Fruit fly (Drosophila melanogaster) whole organism, embryonic: ENCODE data around the gene Wbp2.

Experiments
- B-H2 ChIP-seq: fragments of 200-800 bp; sonication (Bioruptor generic); optimal IDR thresholded peaks from 2 replicates; lab custom pipeline; 2018; ENCODE audit warnings: missing biosample characterization, mild to moderate bottlenecking, missing genetic modification characterization
- Bgb ChIP-seq: fragments of 200-800 bp; sonication (Bioruptor generic); IDR thresholded peaks from 2 replicates; pipeline ENCODE4 v1.3.6; 2022; ENCODE audit warnings: missing biosample characterization, missing genetic modification characterization; ENCODE audit not compliant: partially characterized antibody
- CG10959 ChIP-seq: fragments of 200-800 bp; sonication (Bioruptor generic); IDR thresholded peaks from 2 replicates; pipeline ENCODE4 v1.3.6; 2022; ENCODE audit warnings: missing biosample characterization, missing genetic modification characterization
- CG10979 ChIP-seq: fragments of 200-800 bp; sonication (Bioruptor generic); optimal IDR thresholded peaks from 2 replicates; lab custom pipeline; 2018; ENCODE audit warnings: missing biosample characterization, mild to moderate bottlenecking, missing genetic modification characterization, moderate library complexity
- CG12942 ChIP-seq: fragments of 200-800 bp; sonication (Bioruptor generic); optimal IDR thresholded peaks from 3 replicates; lab custom pipeline; 2016; ENCODE audit warnings: missing biosample characterization, missing genetic modification characterization
- CG13287 ChIP-seq: fragments of 200-800 bp; sonication (Bioruptor generic); IDR thresholded peaks from 2 replicates; pipeline ENCODE4 v1.3.6; 2022; ENCODE audit warnings: missing biosample characterization, missing genetic modification characterization; ENCODE audit not compliant: partially characterized antibody
- CG13296 ChIP-seq: fragments of 200-800 bp; sonication (Bioruptor generic); optimal IDR thresholded peaks from 3 replicates; lab custom pipeline; 2018; ENCODE audit warnings: missing biosample characterization, mild to moderate bottlenecking, missing genetic modification characterization
- CG13424 ChIP-seq: fragments of 200-800 bp; sonication (Bioruptor generic); optimal IDR thresholded peaks from 2 replicates; lab custom pipeline; 2019; ENCODE audit warnings: missing biosample characterization, mild to moderate bottlenecking, missing genetic modification characterization, moderate library complexity
- CG15601 ChIP-seq: fragments of 200-800 bp; sonication (Bioruptor generic); optimal IDR thresholded peaks from 3 replicates; lab custom pipeline; 2019; ENCODE audit warnings: missing biosample characterization, mild to moderate bottlenecking, missing genetic modification characterization, moderate library complexity
- CG15696 ChIP-seq: fragments of 200-800 bp; sonication (Bioruptor generic); optimal IDR thresholded peaks from 2 replicates; lab custom pipeline; 2019; ENCODE audit warnings: missing biosample characterization, mild to moderate bottlenecking, missing genetic modification characterization, moderate library complexity
- CG16779 ChIP-seq: fragments of 200-800 bp; sonication (Bioruptor generic); IDR thresholded peaks from 2 replicates; pipeline ENCODE4 v1.3.6; 2022; ENCODE audit warnings: missing biosample characterization, missing genetic modification characterization
- CG17186 ChIP-seq: fragments of 200-800 bp; sonication (Bioruptor generic); optimal IDR thresholded peaks from 3 replicates; lab custom pipeline; 2017; ENCODE audit warnings: missing biosample characterization, missing genetic modification reagents, missing genetic modification characterization
- CG17359 ChIP-seq: fragments of 200-800 bp; sonication (Bioruptor generic); optimal IDR thresholded peaks from 3 replicates; lab custom pipeline; 2018; ENCODE audit warnings: missing biosample characterization, mild to moderate bottlenecking, missing genetic modification characterization, moderate library complexity
- CG2129 ChIP-seq: fragments of 200-800 bp; sonication (Bioruptor generic); IDR thresholded peaks from 2 replicates; pipeline ENCODE4 v1.3.6; 2022; ENCODE audit warnings: missing biosample characterization, missing genetic modification characterization; ENCODE audit not compliant: partially characterized antibody
- CG2889 ChIP-seq: fragments of 200-800 bp; sonication (Bioruptor generic); IDR thresholded peaks from 3 replicates; pipeline ENCODE4 v1.3.6; 2022; ENCODE audit warnings: missing biosample characterization, missing genetic modification characterization
- CG7271 ChIP-seq: fragments of 200-800 bp; sonication (Bioruptor generic); optimal IDR thresholded peaks from 2 replicates; lab custom pipeline; 2018; ENCODE audit warnings: missing biosample characterization, mild to moderate bottlenecking, missing genetic modification characterization, moderate library complexity
- CG9727 ChIP-seq: fragments of 200-800 bp; sonication (Bioruptor generic); optimal IDR thresholded peaks from 3 replicates; lab custom pipeline; 2017; ENCODE audit warnings: missing biosample characterization, mild to moderate bottlenecking, missing genetic modification characterization
- CG9932 ChIP-seq: fragments of 200-800 bp; sonication (Bioruptor generic); IDR thresholded peaks from 2 replicates; pipeline ENCODE4 v1.3.6; 2022; ENCODE audit warnings: missing biosample characterization, missing genetic modification characterization
- CoRest ChIP-seq: fragments of 200-800 bp; sonication (Bioruptor generic); optimal IDR thresholded peaks from 3 replicates; lab custom pipeline; 2018; ENCODE audit warnings: missing biosample characterization, mild to moderate bottlenecking, missing genetic modification characterization, moderate library complexity
- Dad ChIP-seq: fragments of 200-800 bp; sonication (Bioruptor generic); optimal IDR thresholded peaks from 3 replicates; lab custom pipeline; 2016; ENCODE audit warnings: missing biosample characterization, missing genetic modification characterization
- Dip3 ChIP-seq: fragments of 200-800 bp; sonication (Bioruptor generic); optimal IDR thresholded peaks from 3 replicates; lab custom pipeline; 2016; ENCODE audit warnings: missing biosample characterization, missing genetic modification characterization
- Doc2 ChIP-seq: fragments of 200-800 bp; sonication (Bioruptor generic); IDR thresholded peaks from 2 replicates; pipeline ENCODE4 v1.3.6; 2022; ENCODE audit warnings: missing biosample characterization, missing genetic modification characterization
- Doc3 ChIP-seq: fragments of 200-800 bp; sonication (Bioruptor generic); IDR thresholded peaks from 3 replicates; pipeline ENCODE4 v1.3.6; 2022; ENCODE audit warnings: missing biosample characterization, missing genetic modification characterization; ENCODE audit not compliant: partially characterized antibody
- Elba2 ChIP-seq: fragments of 200-800 bp; sonication (Bioruptor generic); optimal IDR thresholded peaks from 3 replicates; lab custom pipeline; 2016; ENCODE audit warnings: missing biosample characterization, missing genetic modification characterization
- Fer2 ChIP-seq: fragments of 200-800 bp; sonication (Bioruptor generic); optimal IDR thresholded peaks from 2 replicates; lab custom pipeline; 2018; ENCODE audit warnings: missing biosample characterization, mild to moderate bottlenecking, missing genetic modification characterization, moderate library complexity
- H15 ChIP-seq: fragments of 200-800 bp; sonication (Bioruptor generic); IDR thresholded peaks from 3 replicates; pipeline ENCODE4 v1.3.6; 2022; ENCODE audit warnings: missing biosample characterization, missing genetic modification characterization
- H2.0 ChIP-seq: fragments of 200-800 bp; sonication (Bioruptor generic); IDR thresholded peaks from 2 replicates; pipeline ENCODE4 v1.3.6; 2022; ENCODE audit warnings: missing biosample characterization, missing genetic modification characterization
- Hmr ChIP-seq: fragments of 200-800 bp; sonication (Bioruptor generic); optimal IDR thresholded peaks from 3 replicates; lab custom pipeline; 2017; ENCODE audit warnings: mild to moderate bottlenecking, missing biosample characterization, missing genetic modification reagents, missing genetic modification characterization
- Hr51 ChIP-seq, 2 experiments: fragments of 200-800 bp; sonication (Bioruptor generic); optimal IDR thresholded peaks; 2 replicates in 1 of 2; 3 replicates in 1 of 2; lab custom pipeline; 2016 to 2018; ENCODE audit warnings: missing biosample characterization in 2 of 2, missing genetic modification characterization in 2 of 2, mild to moderate bottlenecking in 1 of 2, moderate library complexity in 1 of 2
- Kr ChIP-seq: fragments of 200-800 bp; sonication (Bioruptor generic); optimal IDR thresholded peaks from 2 replicates; lab custom pipeline; 2017; ENCODE audit warnings: missing biosample characterization, mild to moderate bottlenecking, missing genetic modification characterization
- Lpt ChIP-seq: fragments of >200 bp; optimal IDR thresholded peaks from 2 replicates; lab custom pipeline; 2018; ENCODE audit warnings: missing biosample characterization, missing genetic modification characterization
- Neu2 ChIP-seq: fragments of 200-800 bp; sonication (Bioruptor generic); optimal IDR thresholded peaks from 3 replicates; lab custom pipeline; 2016; ENCODE audit warnings: missing biosample characterization, missing genetic modification characterization, borderline replicate concordance
- Pdp1 ChIP-seq, 2 experiments: fragments of 200-800 bp; sonication (Bioruptor generic); optimal IDR thresholded peaks; 3 replicates each; lab custom pipeline; 2016; ENCODE audit warnings: missing biosample characterization in 2 of 2, missing genetic modification characterization in 2 of 2, mild to moderate bottlenecking in 1 of 2, moderate library complexity in 1 of 2
- Sin3A ChIP-seq: fragments of >200 bp; optimal IDR thresholded peaks from 2 replicates; lab custom pipeline; 2018
- Xbp1 ChIP-seq: fragments of 200-800 bp; sonication (Bioruptor generic); optimal IDR thresholded peaks from 3 replicates; lab custom pipeline; 2016; ENCODE audit warnings: missing biosample characterization, mild to moderate bottlenecking, missing genetic modification characterization
- al ChIP-seq: fragments of 200-800 bp; sonication (Bioruptor generic); IDR thresholded peaks from 2 replicates; pipeline ENCODE4 v1.3.6; 2022; ENCODE audit warnings: missing biosample characterization, missing genetic modification characterization
- amos ChIP-seq: fragments of 200-800 bp; sonication (Bioruptor generic); IDR thresholded peaks from 2 replicates; pipeline ENCODE4 v1.3.6; 2022; ENCODE audit warnings: missing biosample characterization, missing genetic modification characterization; ENCODE audit not compliant: partially characterized antibody
- gem ChIP-seq: fragments of 200-800 bp; sonication (Bioruptor generic); optimal IDR thresholded peaks from 2 replicates; lab custom pipeline; 2019; ENCODE audit warnings: missing biosample characterization, mild to moderate bottlenecking, missing genetic modification characterization, moderate library complexity
- klu ChIP-seq: fragments of 200-800 bp; sonication (Bioruptor generic); IDR thresholded peaks from 2 replicates; pipeline ENCODE4 v1.3.6; 2022; ENCODE audit warnings: missing biosample characterization, missing genetic modification characterization
- lbe ChIP-seq: fragments of 200-800 bp; sonication (Bioruptor generic); optimal IDR thresholded peaks from 2 replicates; lab custom pipeline; 2016; ENCODE audit warnings: missing biosample characterization, mild to moderate bottlenecking, missing genetic modification characterization
- nau ChIP-seq: fragments of 200-800 bp; sonication (Bioruptor generic); optimal IDR thresholded peaks from 3 replicates; lab custom pipeline; 2017; ENCODE audit warnings: missing biosample characterization, mild to moderate bottlenecking, missing genetic modification characterization, missing genetic modification reagents
- pho ChIP-seq: fragments of 200-800 bp; sonication (Bioruptor generic); optimal IDR thresholded peaks from 2 replicates; lab custom pipeline; 2016; ENCODE audit warnings: missing biosample characterization, missing genetic modification characterization
- psq ChIP-seq: fragments of 200-800 bp; sonication (Bioruptor generic); optimal IDR thresholded peaks from 2 replicates; lab custom pipeline; 2017; ENCODE audit warnings: missing biosample characterization, missing genetic modification characterization
- ranshi ChIP-seq: fragments of 200-800 bp; sonication (Bioruptor generic); IDR thresholded peaks from 2 replicates; pipeline ENCODE4 v1.3.6; 2022; ENCODE audit warnings: missing biosample characterization, missing genetic modification characterization
- ro ChIP-seq: fragments of 200-800 bp; sonication (Bioruptor generic); IDR thresholded peaks from 2 replicates; pipeline ENCODE4 v1.3.6; 2022; ENCODE audit warnings: missing biosample characterization, missing genetic modification characterization
- slbo ChIP-seq: fragments of 200-800 bp; sonication (Bioruptor generic); IDR thresholded peaks from 2 replicates; pipeline ENCODE4 v1.3.6; 2022; ENCODE audit warnings: missing biosample characterization, missing genetic modification characterization
- tap ChIP-seq: fragments of 200-800 bp; optimal IDR thresholded peaks from 3 replicates; lab custom pipeline; 2019; ENCODE audit warnings: missing biosample characterization, mild to moderate bottlenecking, missing genetic modification characterization, moderate library complexity
- tx ChIP-seq: fragments of 200-800 bp; sonication (Bioruptor generic); optimal IDR thresholded peaks from 2 replicates; lab custom pipeline; 2016; ENCODE audit warnings: missing biosample characterization, missing genetic modification characterization
- usp ChIP-seq: fragments of >200 bp; optimal IDR thresholded peaks from 2 replicates; lab custom pipeline; 2017; ENCODE audit warnings: missing biosample characterization, missing genetic modification characterization
- zen ChIP-seq: fragments of 200-800 bp; sonication (Bioruptor generic); optimal IDR thresholded peaks from 3 replicates; lab custom pipeline; 2018; ENCODE audit warnings: missing biosample characterization, mild to moderate bottlenecking, missing genetic modification characterization, moderate library complexity

The Wbp2 gene

DNA sequence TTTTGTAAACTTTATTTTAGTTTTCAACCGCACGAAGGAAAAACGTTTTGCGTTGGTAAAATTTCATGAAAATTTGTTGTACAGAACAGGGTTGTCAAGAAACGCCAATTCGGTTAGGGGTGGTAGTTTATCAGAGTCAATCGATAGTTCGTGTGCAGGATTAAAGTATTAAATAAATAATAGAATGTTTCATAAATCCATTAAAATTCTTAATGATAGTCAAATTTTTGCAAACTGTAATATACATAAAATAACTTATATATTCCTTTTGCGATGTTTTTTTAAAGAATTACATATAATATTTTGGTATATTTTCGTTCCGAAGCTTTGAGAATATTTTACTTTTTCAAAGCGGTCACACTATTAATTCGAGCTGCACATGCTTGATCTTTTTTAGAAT is 36.1 kb upstream of the Wbp2 start, which contains the start of the genes Sf3a2 and CG42588:
Gene Sf3a2 (minus strand): TSS at position 113 of the 400 bp plus-strand sequence.
Gene CG42588 (plus strand): TSS at position 348 of the 400 bp plus-strand sequence.
- no peak for TF ChIP-seq Hmr (GFP tag; lab: Kevin White, UChicago)
- TF ChIP-seq tx (GFP tag; lab: Kevin White, UChicago) = peak; percentile 10
- peak; percentile 68; the same call in 1 of the 2 replicates for TF ChIP-seq ranshi
- TF ChIP-seq CG13296 (GFP tag; lab: Kevin White, UChicago) = peak; percentile 32
- peak; percentile 48 for TF ChIP-seq CG17359 (tag; lab: Kevin White, UChicago)
- peak; percentile 68; the same call in 2 of the 3 replicates for TF ChIP-seq H15 (GFP tag; lab: Robert Waterston, UW)
- peak; percentile 58 for TF ChIP-seq psq
- TF ChIP-seq Hr51 (GFP tag; optimal IDR thresholded peaks at IDR 0.05; lab: Kevin White, UChicago) = peak in 1 of 2 experiments; percentile 28
- peak; percentile 57 for TF ChIP-seq CG12942 (GFP tag; lab: Kevin White, UChicago)
- peak; percentile 77 for TF ChIP-seq CG15601 (tag; lab: Kevin White, UChicago)
- peak; percentile 58 for TF ChIP-seq CG9727
- peak; percentile 83 for TF ChIP-seq amos
- peak; percentile 89 for TF ChIP-seq CG9932 (GFP tag; lab: Robert Waterston, UW)
- TF ChIP-seq Doc3 (GFP tag; lab: Robert Waterston, UW) = peak; percentile 87
- peak; percentile 64 for TF ChIP-seq H2.0 (GFP tag; lab: Robert Waterston, UW)
- TF ChIP-seq Dad = peak; percentile 45
- peak; percentile 21 for TF ChIP-seq Sin3A (lab: Kevin White, UChicago)
- TF ChIP-seq slbo (GFP tag; lab: Robert Waterston, UW) = peak; percentile 94
- peak; percentile 9 for TF ChIP-seq Dip3 (GFP tag; lab: Kevin White, UChicago)
- TF ChIP-seq pho = peak; percentile 64
- TF ChIP-seq usp (GFP tag; lab: Kevin White, UChicago) = no peak
- TF ChIP-seq nau (GFP tag; lab: Kevin White, UChicago) = no peak
- TF ChIP-seq gem (tag; lab: Kevin White, UChicago) = peak; percentile 72
- TF ChIP-seq Lpt (GFP tag; lab: Kevin White, UChicago) = no peak
- peak; percentile 66 for TF ChIP-seq al
- TF ChIP-seq CG13287 (GFP tag; lab: Robert Waterston, UW) = peak; percentile 89
- peak; percentile 60 for TF ChIP-seq klu (GFP tag; lab: Robert Waterston, UW)
- peak; percentile 66 for TF ChIP-seq zen (tag; lab: Kevin White, UChicago)
- no peak for TF ChIP-seq Doc2
- peak; percentile 50 for TF ChIP-seq CG2129
- TF ChIP-seq CG10979 = peak; percentile 65
- no peak for TF ChIP-seq Neu2
- TF ChIP-seq CG10959 (GFP tag; lab: Robert Waterston, UW) = 0 out of 2 replicates have a peak, but pooled peaks have one; percentile 26
- peak; percentile 26 for TF ChIP-seq CG17186 (GFP tag; lab: Kevin White, UChicago)
- peak; percentile 77 for TF ChIP-seq CoRest (tag; lab: Kevin White, UChicago)
- TF ChIP-seq tap (tag; lab: Kevin White, UChicago) = peak; percentile 48
- TF ChIP-seq ro = no peak
- TF ChIP-seq Fer2 (tag; lab: Kevin White, UChicago) = peak; percentile 41
- peak; percentile 78 for TF ChIP-seq CG15696 (tag; lab: Kevin White, UChicago)
- no peak for TF ChIP-seq CG7271 (tag; lab: Kevin White, UChicago)
- no peak for TF ChIP-seq CG16779 (GFP tag; lab: Robert Waterston, UW)
- peak; percentile 81 for TF ChIP-seq Xbp1 (GFP tag; lab: Kevin White, UChicago)
- peak; percentile 59 for TF ChIP-seq B-H2 (GFP tag; lab: Kevin White, UChicago)
- peak; percentile 78 for TF ChIP-seq CG13424 (tag; lab: Kevin White, UChicago)
- TF ChIP-seq Kr (GFP tag; lab: Kevin White, UChicago) = no peak
- peak; percentile 9 for TF ChIP-seq Elba2 (GFP tag; lab: Kevin White, UChicago)
- TF ChIP-seq Pdp1 (GFP tag; optimal IDR thresholded peaks at IDR 0.05; lab: Kevin White, UChicago) = peak; percentile 2 to 37
- peak; percentile 39 for TF ChIP-seq lbe (GFP tag; lab: Kevin White, UChicago)
- peak; percentile 77 for TF ChIP-seq Bgb (GFP tag; lab: Robert Waterston, UW)
- TF ChIP-seq CG2889 (GFP tag; lab: Robert Waterston, UW) = 0 out of 3 replicates have a peak, but pooled peaks have one; percentile 29
